Worm (Caenorhabditis elegans): ENCODE measurements around the gene fbxa-202.

fbxa-202 gene

ce11 chrV:6326980-6327379 is at the start of gene fbxa-202:
TSS of gene fbxa-202 (plus strand) at chrV:6327280.
- no peak for TF ChIP-seq W03F9.2 (tag; optimal IDR thresholded peaks at IDR 0.05)
- no peak for TF ChIP-seq him-1 (tag; optimal IDR thresholded peaks at IDR 0.05)
- TF ChIP-seq dao-5 (tag; optimal IDR thresholded peaks at IDR 0.05), result no peak

ce11 chrV:6278117-6279081 is 48.7 kb upstream of the fbxa-202 start, which contains the start of gene fil-2:
TSS of gene fil-2 (plus strand) at chrV:6279031.
- TF ChIP-seq him-1 (tag; optimal IDR thresholded peaks at IDR 0.05) (no peak), W03F9.2 (tag; optimal IDR thresholded peaks at IDR 0.05) (no peak), dao-5 (tag; optimal IDR thresholded peaks at IDR 0.05) (no peak)

- TF ChIP-seq dao-5 (tag; optimal IDR thresholded peaks at IDR 0.05), result no peak
- no peak for TF ChIP-seq him-1 (tag; optimal IDR thresholded peaks at IDR 0.05)
- TF ChIP-seq W03F9.2 (tag; optimal IDR thresholded peaks at IDR 0.05), result no peak
Measured at ce11 chrV:6280067-6280466, 47.0 kb upstream of the fbxa-202 start.

ce11 chrV:6281175-6281574 is 45.9 kb upstream of the fbxa-202 start, which contains the start of the genes K12B6.4 and spe-49:
TSS of gene K12B6.4 (minus strand) at chrV:6281275.
TSS of gene spe-49 (plus strand) at chrV:6281359.
- no peak for TF ChIP-seq dao-5 (tag; optimal IDR thresholded peaks at IDR 0.05)
- TF ChIP-seq him-1 (tag; optimal IDR thresholded peaks at IDR 0.05), result no peak
- TF ChIP-seq W03F9.2 (tag; optimal IDR thresholded peaks at IDR 0.05), result no peak

ce11 chrV:6286343-6286742 is 40.7 kb upstream of the fbxa-202 start, which contains the start of gene srn-1:
TSS of gene srn-1 (minus strand) at chrV:6286443.
- no peak for TF ChIP-seq him-1 (tag; optimal IDR thresholded peaks at IDR 0.05)
- no peak for TF ChIP-seq W03F9.2 (tag; optimal IDR thresholded peaks at IDR 0.05)
- no peak for TF ChIP-seq dao-5 (tag; optimal IDR thresholded peaks at IDR 0.05)

ce11 chrV:6288607-6289006 is 38.5 kb upstream of the fbxa-202 start, which contains the start of gene K12B6.11:
TSS of gene K12B6.11 (plus strand) at chrV:6288907.
- TF ChIP-seq dao-5 (tag; optimal IDR thresholded peaks at IDR 0.05), result no peak
- no peak for TF ChIP-seq him-1 (tag; optimal IDR thresholded peaks at IDR 0.05)
- no peak for TF ChIP-seq W03F9.2 (tag; optimal IDR thresholded peaks at IDR 0.05)

- TF ChIP-seq dao-5 (tag; optimal IDR thresholded peaks at IDR 0.05) (no peak), W03F9.2 (tag; optimal IDR thresholded peaks at IDR 0.05) (no peak), him-1 (tag; optimal IDR thresholded peaks at IDR 0.05) (no peak)
Measured at ce11 chrV:6291301-6291700, 35.8 kb upstream of the fbxa-202 start.

ce11 chrV:6292401-6292800 is 34.7 kb upstream of the fbxa-202 start, which contains the start of gene K12B6.9:
TSS of gene K12B6.9 (minus strand) at chrV:6292666.
- no peak for TF ChIP-seq him-1 (tag; optimal IDR thresholded peaks at IDR 0.05)
- no peak for TF ChIP-seq dao-5 (tag; optimal IDR thresholded peaks at IDR 0.05)
- no peak for TF ChIP-seq W03F9.2 (tag; optimal IDR thresholded peaks at IDR 0.05)

- TF ChIP-seq him-1 (tag; optimal IDR thresholded peaks at IDR 0.05) (no peak), dao-5 (tag; optimal IDR thresholded peaks at IDR 0.05) (no peak)
Measured at ce11 chrV:6301046-6301445, 26.0 kb upstream of the fbxa-202 start.

- TF ChIP-seq him-1 (tag; optimal IDR thresholded peaks at IDR 0.05) (no peak), dao-5 (tag; optimal IDR thresholded peaks at IDR 0.05) (no peak), W03F9.2 (tag; optimal IDR thresholded peaks at IDR 0.05) (no peak)
Measured at ce11 chrV:6302465-6302864, 24.6 kb upstream of the fbxa-202 start.

ce11 chrV:6303471-6303870 is 23.6 kb upstream of the fbxa-202 start, which contains the start of gene sago-1:
TSS of gene sago-1 (plus strand) at chrV:6303771.
- no peak for TF ChIP-seq him-1 (tag; optimal IDR thresholded peaks at IDR 0.05)
- TF ChIP-seq W03F9.2 (tag; optimal IDR thresholded peaks at IDR 0.05), result no peak
- no peak for TF ChIP-seq dao-5 (tag; optimal IDR thresholded peaks at IDR 0.05)

- TF ChIP-seq W03F9.2 (tag; optimal IDR thresholded peaks at IDR 0.05) (no peak), dao-5 (tag; optimal IDR thresholded peaks at IDR 0.05) (no peak), him-1 (tag; optimal IDR thresholded peaks at IDR 0.05) (no peak)
Measured at ce11 chrV:6311936-6312335, 15.1 kb upstream of the fbxa-202 start.

ce11 chrV:6316632-6317031 is 10.4 kb upstream of the fbxa-202 start, which contains the start of gene cest-24:
TSS of gene cest-24 (plus strand) at chrV:6316932.
- TF ChIP-seq him-1 (tag; optimal IDR thresholded peaks at IDR 0.05) (no peak), dao-5 (tag; optimal IDR thresholded peaks at IDR 0.05) (no peak), W03F9.2 (tag; optimal IDR thresholded peaks at IDR 0.05) (no peak)

- TF ChIP-seq him-1 (tag; optimal IDR thresholded peaks at IDR 0.05) (no peak), W03F9.2 (tag; optimal IDR thresholded peaks at IDR 0.05) (no peak), dao-5 (tag; optimal IDR thresholded peaks at IDR 0.05) (no peak)
Measured at ce11 chrV:6317928-6318327, 9.2 kb upstream of the fbxa-202 start.

All from whole organism, L4/young adult.